Fruit fly (Drosophila melanogaster) whole organism, prepupa: ENCODE data around the gene aux.

Experiments used
- Blimp-1 ChIP-seq: fragments of 200-800 bp; sonication (Bioruptor generic); optimal IDR thresholded peaks from 3 replicates; lab custom pipeline; 2017; ENCODE audit warnings: missing biosample characterization, missing genetic modification characterization, mild to moderate bottlenecking, moderate library complexity, missing genetic modification reagents
- CG10631 ChIP-seq: fragments of 200-800 bp; sonication (Bioruptor generic); optimal IDR thresholded peaks from 2 replicates; lab custom pipeline; 2016; ENCODE audit warnings: missing biosample characterization, missing genetic modification characterization
- CG11294 ChIP-seq: fragments of 200-800 bp; sonication (Bioruptor generic); IDR thresholded peaks from 2 replicates; pipeline ENCODE4 v1.3.6; 2022; ENCODE audit warnings: missing biosample characterization, missing genetic modification characterization
- CG11762 ChIP-seq: fragments of 200-800 bp; sonication (Bioruptor generic); optimal IDR thresholded peaks from 3 replicates; lab custom pipeline; 2016; ENCODE audit warnings: missing biosample characterization, missing genetic modification characterization; ENCODE audit not compliant: insufficient read depth
- CG11902 ChIP-seq: fragments of 200-800 bp; sonication (Bioruptor generic); optimal IDR thresholded peaks from 3 replicates; lab custom pipeline; 2016; ENCODE audit warnings: missing biosample characterization, missing genetic modification characterization
- CG15336 ChIP-seq: fragments of 200-800 bp; sonication (Bioruptor generic); IDR thresholded peaks from 2 replicates; pipeline ENCODE4 v1.3.6; 2022; ENCODE audit warnings: missing biosample characterization, missing genetic modification characterization
- CG16779 ChIP-seq: fragments of 200-800 bp; sonication (Bioruptor generic); optimal IDR thresholded peaks from 3 replicates; lab custom pipeline; 2017; ENCODE audit warnings: missing biosample characterization, mild to moderate bottlenecking, missing genetic modification characterization
- CG3032 ChIP-seq: fragments of 200-800 bp; optimal IDR thresholded peaks from 2 replicates; lab custom pipeline; 2019; ENCODE audit warnings: missing biosample characterization, mild to moderate bottlenecking, missing genetic modification characterization, moderate library complexity
- CG32006 ChIP-seq: fragments of 200-800 bp; sonication (Bioruptor generic); optimal IDR thresholded peaks from 3 replicates; lab custom pipeline; 2017; ENCODE audit warnings: missing biosample characterization, mild to moderate bottlenecking, missing genetic modification characterization
- CG34406 ChIP-seq: fragments of 200-800 bp; sonication (Bioruptor generic); optimal IDR thresholded peaks from 3 replicates; lab custom pipeline; 2016; ENCODE audit warnings: missing biosample characterization, missing genetic modification characterization
- CG4318 ChIP-seq: fragments of 200-800 bp; sonication (Bioruptor generic); optimal IDR thresholded peaks from 3 replicates; lab custom pipeline; 2017; ENCODE audit warnings: missing biosample characterization, mild to moderate bottlenecking, missing genetic modification characterization
- CG6163 ChIP-seq: fragments of 200-800 bp; sonication (Bioruptor generic); IDR thresholded peaks from 3 replicates; pipeline ENCODE4 v1.3.6; 2022; ENCODE audit warnings: missing biosample characterization, missing genetic modification characterization
- CG6792 ChIP-seq: fragments of 200-800 bp; sonication (Bioruptor generic); optimal IDR thresholded peaks from 3 replicates; lab custom pipeline; 2016; ENCODE audit warnings: missing biosample characterization, missing genetic modification characterization
- CG6808 ChIP-seq: fragments of 200-800 bp; sonication (Bioruptor generic); optimal IDR thresholded peaks from 3 replicates; lab custom pipeline; 2017; ENCODE audit warnings: missing biosample characterization, missing genetic modification characterization, mild to moderate bottlenecking, moderate library complexity, missing genetic modification reagents
- CG6854 ChIP-seq: fragments of 200-800 bp; sonication (Bioruptor generic); optimal IDR thresholded peaks from 2 replicates; lab custom pipeline; 2017; ENCODE audit warnings: missing biosample characterization, mild to moderate bottlenecking, missing genetic modification characterization
- CG7368 ChIP-seq: fragments of 200-800 bp; sonication (Bioruptor generic); optimal IDR thresholded peaks from 3 replicates; lab custom pipeline; 2016; ENCODE audit warnings: missing biosample characterization, missing genetic modification characterization
- CG8632 ChIP-seq: fragments of 200-800 bp; sonication (Bioruptor generic); optimal IDR thresholded peaks from 3 replicates; lab custom pipeline; 2016; ENCODE audit warnings: missing biosample characterization, missing genetic modification characterization
- CG9139 ChIP-seq: fragments of 200-800 bp; sonication (Bioruptor generic); optimal IDR thresholded peaks from 3 replicates; lab custom pipeline; 2017; ENCODE audit warnings: missing biosample characterization, mild to moderate bottlenecking, missing genetic modification characterization
- Eip75B ChIP-seq: fragments of 200-800 bp; sonication (Bioruptor generic); optimal IDR thresholded peaks from 3 replicates; lab custom pipeline; 2016; ENCODE audit warnings: missing biosample characterization, missing genetic modification characterization
- Eip78C ChIP-seq: fragments of 200-800 bp; sonication (Bioruptor generic); peaks from one replicate; lab custom pipeline; 2016; ENCODE audit warnings: missing biosample characterization, missing genetic modification characterization
- Eip93F ChIP-seq: fragments of 200-800 bp; sonication (Bioruptor generic); optimal IDR thresholded peaks from 2 replicates; lab custom pipeline; 2016; ENCODE audit warnings: missing biosample characterization, mild to moderate bottlenecking, missing genetic modification characterization
- Ets21C ChIP-seq: fragments of 200-800 bp; sonication (Bioruptor generic); optimal IDR thresholded peaks from 3 replicates; lab custom pipeline; 2016; ENCODE audit warnings: missing biosample characterization, missing genetic modification characterization
- Gug ChIP-seq: fragments of 200-800 bp; sonication (Bioruptor generic); IDR thresholded peaks from 2 replicates; pipeline ENCODE4 v1.3.6; 2022; ENCODE audit warnings: missing biosample characterization, missing genetic modification characterization
- Hr4 ChIP-seq: fragments of 200-800 bp; sonication (Bioruptor generic); optimal IDR thresholded peaks from 3 replicates; lab custom pipeline; 2016; ENCODE audit warnings: missing biosample characterization, missing genetic modification characterization
- Lpt ChIP-seq: fragments of 200-800 bp; sonication (Bioruptor generic); optimal IDR thresholded peaks from 3 replicates; lab custom pipeline; 2016; ENCODE audit warnings: missing biosample characterization, missing genetic modification characterization
- Sox102F ChIP-seq: fragments of 200-800 bp; sonication (Bioruptor generic); optimal IDR thresholded peaks from 2 replicates; lab custom pipeline; 2016; ENCODE audit warnings: missing biosample characterization, mild to moderate bottlenecking, missing genetic modification characterization
- Sox15 ChIP-seq: fragments of 200-800 bp; sonication (Bioruptor generic); optimal IDR thresholded peaks from 3 replicates; lab custom pipeline; 2016; ENCODE audit warnings: missing biosample characterization, missing genetic modification characterization
- achi ChIP-seq: fragments of 200-800 bp; sonication (Bioruptor generic); optimal IDR thresholded peaks from 3 replicates; lab custom pipeline; 2016; ENCODE audit warnings: missing biosample characterization, missing genetic modification characterization
- cyc ChIP-seq: fragments of 200-800 bp; sonication (Bioruptor generic); optimal IDR thresholded peaks from 3 replicates; lab custom pipeline; 2016; ENCODE audit warnings: missing biosample characterization, missing genetic modification characterization
- eg ChIP-seq: fragments of 200-800 bp; sonication (Bioruptor generic); IDR thresholded peaks from 3 replicates; pipeline ENCODE4 v1.3.6; 2022; ENCODE audit warnings: missing biosample characterization, missing genetic modification characterization
- esn ChIP-seq: fragments of 200-800 bp; sonication (Bioruptor generic); optimal IDR thresholded peaks from 2 replicates; lab custom pipeline; 2016; ENCODE audit warnings: missing biosample characterization, mild to moderate bottlenecking, missing genetic modification characterization, moderate library complexity
- fd59A ChIP-seq: fragments of 200-800 bp; sonication (Bioruptor generic); optimal IDR thresholded peaks from 2 replicates; lab custom pipeline; 2017; ENCODE audit warnings: missing biosample characterization, mild to moderate bottlenecking, missing genetic modification characterization, missing genetic modification reagents
- fd85E ChIP-seq: fragments of 200-800 bp; sonication (Bioruptor generic); optimal IDR thresholded peaks from 3 replicates; lab custom pipeline; 2016; ENCODE audit warnings: missing biosample characterization, missing genetic modification characterization
- fkh ChIP-seq: fragments of 200-800 bp; sonication (Bioruptor generic); optimal IDR thresholded peaks from 3 replicates; lab custom pipeline; 2017; ENCODE audit warnings: missing biosample characterization, mild to moderate bottlenecking, missing genetic modification characterization, moderate library complexity
- lz ChIP-seq: fragments of 200-800 bp; sonication (Bioruptor generic); optimal IDR thresholded peaks from 3 replicates; lab custom pipeline; 2016; ENCODE audit warnings: missing biosample characterization, missing genetic modification characterization
- net ChIP-seq: fragments of 200-800 bp; sonication (Bioruptor generic); optimal IDR thresholded peaks from 3 replicates; lab custom pipeline; 2016; ENCODE audit warnings: missing biosample characterization, missing genetic modification characterization
- pdm3 ChIP-seq: fragments of 200-800 bp; sonication (Bioruptor generic); optimal IDR thresholded peaks from 3 replicates; lab custom pipeline; 2016; ENCODE audit warnings: missing biosample characterization, missing genetic modification characterization
- spab ChIP-seq: fragments of 200-800 bp; sonication (Bioruptor generic); optimal IDR thresholded peaks from 2 replicates; lab custom pipeline; 2017; ENCODE audit warnings: missing biosample characterization, mild to moderate bottlenecking, missing genetic modification characterization, missing genetic modification reagents
- ss ChIP-seq, 2 experiments: fragments of 200-800 bp; sonication (Bioruptor generic); optimal IDR thresholded peaks; 2 replicates in 1 of 2; 3 replicates in 1 of 2; lab custom pipeline; 2017 to 2018; ENCODE audit warnings: mild to moderate bottlenecking in 2 of 2, missing biosample characterization in 2 of 2, missing genetic modification characterization in 2 of 2, moderate library complexity in 1 of 2

aux gene

DNA sequence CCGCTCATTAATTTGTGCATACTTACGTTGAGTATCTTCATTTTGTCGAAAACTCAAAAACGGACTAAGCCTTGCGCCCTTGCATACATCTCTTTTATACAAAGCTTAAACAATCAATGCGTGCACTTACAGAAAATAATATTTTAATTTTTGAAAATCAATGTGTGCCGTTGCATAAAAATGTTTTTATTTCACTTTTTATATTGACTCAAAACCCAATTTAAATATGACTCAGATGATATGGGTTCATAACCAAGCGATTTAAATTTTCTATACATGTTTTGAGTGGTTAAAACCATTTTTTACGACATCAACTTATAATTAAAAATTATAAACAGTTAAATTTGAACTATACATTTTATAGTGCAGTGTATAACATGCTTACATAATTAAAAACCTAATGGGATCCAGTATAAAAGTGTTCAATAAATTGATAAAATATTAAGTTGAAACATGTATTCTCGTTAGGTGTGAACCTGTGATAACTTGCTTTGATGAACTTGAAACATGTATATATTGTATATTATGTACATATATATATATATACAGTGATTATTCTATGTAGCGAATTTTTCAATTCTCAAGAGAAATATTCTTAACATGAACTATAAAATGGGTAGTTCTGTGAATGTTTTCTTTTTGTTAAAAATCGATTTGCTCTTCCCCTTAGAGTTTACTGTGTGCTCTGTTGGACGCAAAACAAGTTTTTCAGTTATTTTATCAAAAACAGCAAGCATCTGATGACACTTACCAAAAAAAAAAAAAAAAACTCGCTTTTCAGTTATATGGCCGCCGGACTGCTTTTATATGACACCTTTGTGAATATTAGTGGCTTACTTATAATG is 31.7 kb downstream of the aux start, which contains the start of gene CG34305 (continued):
- peak; percentile 38 for TF ChIP-seq CG34406 (GFP tag; lab: Kevin White, UChicago)
- TF ChIP-seq lz (GFP tag; lab: Kevin White, UChicago), result peak; percentile 38
- TF ChIP-seq CG11762 (GFP tag; lab: Kevin White, UChicago), result peak; percentile 4
- TF ChIP-seq pdm3 (GFP tag; lab: Kevin White, UChicago), result peak; percentile 54
- TF ChIP-seq net (GFP tag; lab: Kevin White, UChicago), result peak; percentile 10
- no peak for TF ChIP-seq eg (GFP tag; lab: Robert Waterston, UW)
- TF ChIP-seq cyc (GFP tag; lab: Kevin White, UChicago), result peak; percentile 37
- no peak for TF ChIP-seq Blimp-1
- peak; percentile 13 for TF ChIP-seq CG8632
- TF ChIP-seq CG6854 (GFP tag; lab: Kevin White, UChicago), result no peak
- TF ChIP-seq Eip78C, result peak; percentile 84
- TF ChIP-seq Sox102F (GFP tag; lab: Kevin White, UChicago), result peak; percentile 28
- no peak for TF ChIP-seq CG3032
- TF ChIP-seq CG6808 (GFP tag; lab: Kevin White, UChicago), result no peak
- peak; percentile 15 for TF ChIP-seq achi
- no peak for TF ChIP-seq CG9139 (GFP tag; lab: Kevin White, UChicago)
- peak; percentile 3 for TF ChIP-seq Eip75B
- TF ChIP-seq Sox15 (GFP tag; lab: Kevin White, UChicago), result no peak
- no peak for TF ChIP-seq CG6163 (GFP tag; lab: Robert Waterston, UW)
- TF ChIP-seq CG11294, result no peak
- TF ChIP-seq CG4318 (GFP tag; lab: Kevin White, UChicago), result no peak
- no peak for TF ChIP-seq Gug (GFP tag; lab: Robert Waterston, UW)
- TF ChIP-seq Lpt (GFP tag; lab: Kevin White, UChicago), result no peak
- no peak for TF ChIP-seq CG7368 (GFP tag; lab: Kevin White, UChicago)

- TF ChIP-seq CG15336 (no peak), cyc (GFP tag; lab: Kevin White, UChicago) (no peak), CG6792 (GFP tag; lab: Kevin White, UChicago) (no peak), spab (GFP tag; lab: Kevin White, UChicago) (no peak)
Measured at dm6 chr3R:4246578-4247070, 35.0 kb downstream of the aux start, which contains the start of gene TwdlF. TSS of gene TwdlF (plus strand) at chr3R:4247020.

DNA sequence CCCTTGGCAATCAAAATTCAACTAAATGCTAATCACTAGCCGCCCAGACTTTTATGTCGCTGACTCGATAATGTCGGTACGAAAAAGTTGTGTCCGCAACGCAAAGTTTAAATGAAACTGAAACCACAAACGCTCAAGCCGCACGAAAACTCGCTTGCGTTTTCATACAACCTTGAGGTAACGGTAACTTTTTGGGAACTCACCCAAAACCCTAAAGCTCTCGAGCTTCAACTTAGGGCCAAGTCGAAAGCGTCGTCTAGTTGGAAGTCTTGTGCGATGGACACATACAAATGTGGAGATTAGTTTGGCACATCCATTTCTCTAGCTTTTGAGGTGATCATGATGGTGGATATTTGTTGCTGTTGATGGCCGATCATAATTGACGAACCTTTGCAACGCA is 38.4 kb downstream of the aux start:
- TF ChIP-seq CG32006 (GFP tag; lab: Kevin White, UChicago), result no peak
- TF ChIP-seq CG16779 (tag; lab: Kevin White, UChicago), result no peak
- no peak for TF ChIP-seq lz (GFP tag; lab: Kevin White, UChicago)
- no peak for TF ChIP-seq achi
- TF ChIP-seq Eip93F (GFP tag; lab: Kevin White, UChicago), result no peak
- TF ChIP-seq eg (GFP tag; lab: Robert Waterston, UW), result no peak
- no peak for TF ChIP-seq Hr4 (GFP tag; lab: Kevin White, UChicago)
- TF ChIP-seq Blimp-1, result no peak

dm6 chr3R:4251241-4251640 is 39.7 kb downstream of the aux start, which contains the start of gene TwdlG:
TSS of gene TwdlG (minus strand) at chr3R:4251341.
- TF ChIP-seq CG10631 (GFP tag; lab: Kevin White, UChicago) (no peak), CG34406 (GFP tag; lab: Kevin White, UChicago) (no peak), CG6792 (GFP tag; lab: Kevin White, UChicago) (no peak), fd85E (GFP tag; lab: Kevin White, UChicago) (no peak), CG15336 (no peak), CG16779 (tag; lab: Kevin White, UChicago) (no peak), CG7368 (GFP tag; lab: Kevin White, UChicago) (no peak), Blimp-1 (no peak), Gug (GFP tag; lab: Robert Waterston, UW) (no peak), lz (GFP tag; lab: Kevin White, UChicago) (no peak), esn (no peak), CG32006 (GFP tag; lab: Kevin White, UChicago) (no peak), CG11902 (GFP tag; lab: Kevin White, UChicago) (no peak), Ets21C (GFP tag; lab: Kevin White, UChicago) (no peak), ss (GFP tag; optimal IDR thresholded peaks at IDR 0.05; lab: Kevin White, UChicago) (no peak), Sox15 (GFP tag; lab: Kevin White, UChicago) (no peak), fkh (no peak), fd59A (GFP tag; lab: Kevin White, UChicago) (no peak), CG6163 (GFP tag; lab: Robert Waterston, UW) (no peak), achi (no peak)
